Worm (Caenorhabditis elegans) whole organism, L1 larva: ENCODE results near the gene H11E01.2.
A peak's percentile ranks its signal among the peaks of the same experiment; 100 is the strongest.

ENCODE experiments used
- C04F5.9 ChIP-seq: sonication (generic microtip); optimal IDR thresholded peaks from 2 replicates; lab custom pipeline; 2016; ENCODE audit warnings: missing genetic modification characterization, missing compliant biosample characterization
- C34B4.2 ChIP-seq: sonication (generic microtip); optimal IDR thresholded peaks from 2 replicates; lab custom pipeline; 2017; ENCODE audit warnings: mild to moderate bottlenecking, missing genetic modification characterization, missing compliant biosample characterization
- F16B12.6 ChIP-seq: fragments of 150-350 bp; optimal IDR thresholded peaks from 2 replicates; lab custom pipeline; 2014; ENCODE audit warnings: missing biosample characterization, missing genetic modification characterization
- aha-1 ChIP-seq: fragments of 150-350 bp; optimal IDR thresholded peaks from 2 replicates; lab custom pipeline; 2014; ENCODE audit warnings: missing biosample characterization, missing genetic modification characterization
- blmp-1 ChIP-seq: fragments of 150-350 bp; optimal IDR thresholded peaks from 2 replicates; lab custom pipeline; 2014; ENCODE audit warnings: missing biosample characterization, missing genetic modification characterization
- ceh-82 ChIP-seq, 3 experiments: fragments of 150-350 bp in 1 of 3; sonication (generic microtip) in 2 of 3; optimal IDR thresholded peaks; 2 replicates each; lab custom pipeline; 2014 to 2017; ENCODE audit warnings: missing biosample characterization in 3 of 3, missing genetic modification characterization in 3 of 3
- dpl-1 ChIP-seq, 3 experiments: fragments of 150-350 bp in 2 of 3; sonication (generic microtip) in 1 of 3; optimal IDR thresholded peaks; 2 replicates each; lab custom pipeline; 2014 to 2017; ENCODE audit warnings: missing biosample characterization in 3 of 3, missing genetic modification characterization in 3 of 3, missing genetic modification reagents in 3 of 3
- efl-1 ChIP-seq, 4 experiments: fragments of 150-350 bp; optimal IDR thresholded peaks in 3 of 4; peaks in 1 of 4; 1 replicate in 1 of 4; 2 replicates in 3 of 4; lab custom pipeline; 2014; ENCODE audit warnings: missing biosample characterization in 2 of 4, missing genetic modification characterization in 2 of 4, missing genetic modification reagents in 2 of 4
- hpl-2 ChIP-seq: fragments of 150-350 bp; optimal IDR thresholded peaks from 2 replicates; lab custom pipeline; 2014; ENCODE audit warnings: missing biosample characterization, missing genetic modification reagents, missing genetic modification characterization
- lin-15B ChIP-seq: fragments of 150-350 bp; sonication (generic microtip); optimal IDR thresholded peaks from 3 replicates; lab custom pipeline; 2014; ENCODE audit warnings: missing biosample characterization, missing genetic modification characterization
- mab-9 ChIP-seq: fragments of 200-800 bp; sonication (Bioruptor generic); IDR thresholded peaks from 2 replicates; pipeline ENCODE4 v1.3.6; 2022; ENCODE audit warnings: missing genetic modification reagents, missing genetic modification characterization, missing compliant biosample characterization
- mef-2 ChIP-seq: fragments of 150-350 bp; optimal IDR thresholded peaks from 2 replicates; lab custom pipeline; 2014; ENCODE audit warnings: missing biosample characterization, missing genetic modification characterization
- nhr-12 ChIP-seq: sonication (generic microtip); optimal IDR thresholded peaks from 2 replicates; lab custom pipeline; 2017; ENCODE audit warnings: missing biosample characterization, missing genetic modification characterization
- nhr-19 ChIP-seq: fragments of 200-800 bp; sonication (Bioruptor generic); conservative IDR thresholded peaks from 2 replicates; pipeline ENCODE4 v1.3.6; 2022; ENCODE audit warnings: missing genetic modification characterization, missing compliant biosample characterization
- nhr-20 ChIP-seq: sonication (generic microtip); optimal IDR thresholded peaks from 2 replicates; lab custom pipeline; 2016; ENCODE audit warnings: mild to moderate bottlenecking, missing genetic modification characterization, missing compliant biosample characterization
- nhr-47 ChIP-seq: sonication (generic microtip); optimal IDR thresholded peaks from 2 replicates; lab custom pipeline; 2016; ENCODE audit warnings: mild to moderate bottlenecking, missing genetic modification characterization, moderate library complexity, missing compliant biosample characterization
- nhr-71 ChIP-seq: sonication (generic microtip); optimal IDR thresholded peaks from 2 replicates; lab custom pipeline; 2016; ENCODE audit warnings: mild to moderate bottlenecking, missing genetic modification characterization, moderate library complexity, missing compliant biosample characterization
- skn-1 ChIP-seq: fragments of 150-350 bp; optimal IDR thresholded peaks from 2 replicates; lab custom pipeline; 2014; ENCODE audit warnings: missing biosample characterization, missing genetic modification characterization
- sox-4 ChIP-seq: sonication (generic microtip); optimal IDR thresholded peaks from 2 replicates; lab custom pipeline; 2016; ENCODE audit warnings: missing genetic modification characterization, missing compliant biosample characterization
- tlp-1 ChIP-seq: fragments of 150-350 bp; optimal IDR thresholded peaks from 2 replicates; lab custom pipeline; 2014; ENCODE audit warnings: missing biosample characterization, missing genetic modification characterization

Gene H11E01.2

DNA sequence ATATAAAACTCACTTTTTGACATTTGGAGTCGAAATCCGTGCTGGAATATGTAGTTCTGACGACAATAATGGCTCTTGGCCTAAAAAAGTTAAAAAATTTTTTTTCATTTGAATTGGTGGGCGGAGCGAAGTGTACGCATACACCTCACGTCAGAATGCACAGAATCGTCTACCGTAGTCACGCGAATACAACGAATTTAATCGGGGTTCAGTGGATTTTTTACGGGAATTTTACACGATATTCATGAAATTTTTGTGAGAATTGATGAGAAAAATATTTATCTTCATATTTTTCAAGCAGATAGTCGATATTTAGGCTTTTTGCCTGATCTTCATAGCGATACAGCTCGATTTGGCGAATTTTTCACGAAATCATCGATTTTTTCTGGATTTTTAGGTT is 47.9 kb downstream of the H11E01.2 start, which contains the start of gene R09H3.3:
R09H3.3 (minus strand) TSS at position 101 of the 400 bp plus-strand sequence.
- TF ChIP-seq hpl-2 (GFP tag; lab: Kevin White, UChicago) (no peak), nhr-20 (tag; lab: Kevin White, UChicago) (no peak), mab-9 (GFP tag; lab: Robert Waterston, UW) (no peak), blmp-1 (tag; lab: Kevin White, UChicago) (no peak), aha-1 (tag; lab: Kevin White, UChicago) (no peak), sox-4 (tag; lab: Kevin White, UChicago) (no peak), efl-1 (optimal IDR thresholded peaks at IDR 0.05; lab: Kevin White, UChicago) (no peak), efl-1 (GFP tag; optimal IDR thresholded peaks at IDR 0.05 in 1 of 2; lab: Kevin White, UChicago) (peak in 1 of 2 experiments; percentile 29)

DNA sequence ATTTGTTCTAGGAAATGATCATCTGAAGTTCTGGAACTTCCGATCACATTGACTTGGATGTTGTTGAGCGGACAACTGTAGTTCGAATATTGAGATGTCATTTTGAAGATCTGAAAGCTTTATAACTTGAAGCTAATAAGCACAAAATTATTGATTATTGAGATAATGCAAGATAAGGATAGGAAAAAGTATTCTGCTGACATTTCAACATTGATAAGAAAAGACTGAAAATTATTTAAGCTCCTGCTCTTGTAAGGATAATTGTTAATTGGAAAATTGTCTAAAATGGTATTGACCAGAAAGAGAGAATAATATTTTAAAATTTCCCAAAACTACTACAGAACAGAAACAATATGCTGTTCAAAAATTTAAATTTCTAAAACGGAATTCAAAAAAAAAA is 53.2 kb downstream of the H11E01.2 start, which contains the start of gene tbx-31:
tbx-31 (minus strand) TSS at position 101 of the 400 bp plus-strand sequence.
- TF ChIP-seq dpl-1 (GFP tag; optimal IDR thresholded peaks at IDR 0.05; lab: Kevin White, UChicago) (no peak), nhr-19 (GFP tag; lab: Robert Waterston, UW) (no peak), nhr-12 (tag; lab: Kevin White, UChicago) (no peak), lin-15B (tag; lab: Kevin White, UChicago) (no peak), mef-2 (no peak), ceh-82 (tag; optimal IDR thresholded peaks at IDR 0.05; lab: Kevin White, UChicago) (no peak), tlp-1 (tag; lab: Kevin White, UChicago) (no peak), mab-9 (GFP tag; lab: Robert Waterston, UW) (no peak), nhr-71 (tag; lab: Kevin White, UChicago) (no peak), F16B12.6 (tag; lab: Kevin White, UChicago) (no peak), C04F5.9 (no peak), nhr-47 (tag; lab: Kevin White, UChicago) (no peak), C34B4.2 (tag; lab: Kevin White, UChicago) (no peak), skn-1 (tag; lab: Kevin White, UChicago) (no peak), hpl-2 (GFP tag; lab: Kevin White, UChicago) (no peak)
